Fruit fly (Drosophila melanogaster): ENCODE measurements around the gene RNaseX25.
A peak's percentile ranks its signal among the peaks of the same experiment; 100 is the strongest.

RNaseX25 gene

DNA sequence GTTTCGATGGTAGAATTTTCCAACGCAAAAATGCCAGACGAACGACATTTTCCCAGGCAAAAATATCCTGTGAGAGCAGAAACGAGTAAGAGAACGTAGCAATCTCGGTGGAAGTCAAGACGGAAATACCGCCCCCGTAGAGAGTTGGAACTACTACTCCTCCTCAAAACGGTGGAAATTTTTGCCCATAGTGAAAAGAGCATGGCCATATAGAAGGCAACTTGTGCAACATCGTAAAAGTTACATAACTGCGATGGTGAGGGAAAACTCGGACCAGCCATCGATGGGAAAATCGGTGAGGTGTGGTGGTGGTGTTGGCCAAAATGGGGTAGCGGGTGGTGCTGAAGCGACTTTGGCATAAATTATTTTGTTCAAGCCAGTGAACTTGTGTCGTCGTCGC lies 29.5 kb downstream of the RNaseX25 start:
- peak in 1 of 2 experiments; percentile 71 for TF ChIP-seq Pdp1 (GFP tag; optimal IDR thresholded peaks at IDR 0.05)
- peak; percentile 64 for TF ChIP-seq CG13894 (tag; optimal IDR thresholded peaks at IDR 0.05)
- no peak for TF ChIP-seq gt (GFP tag; IDR thresholded peaks at IDR 0.05)
- TF ChIP-seq CG2199 (GFP tag; IDR thresholded peaks at IDR 0.05), result peak; percentile 79; the same call in 2 of the 3 replicates
- TF ChIP-seq org-1 (GFP tag; optimal IDR thresholded peaks at IDR 0.05), result no peak
- TF ChIP-seq abd-A (tag; optimal IDR thresholded peaks at IDR 0.05), result peak; percentile 19

DNA sequence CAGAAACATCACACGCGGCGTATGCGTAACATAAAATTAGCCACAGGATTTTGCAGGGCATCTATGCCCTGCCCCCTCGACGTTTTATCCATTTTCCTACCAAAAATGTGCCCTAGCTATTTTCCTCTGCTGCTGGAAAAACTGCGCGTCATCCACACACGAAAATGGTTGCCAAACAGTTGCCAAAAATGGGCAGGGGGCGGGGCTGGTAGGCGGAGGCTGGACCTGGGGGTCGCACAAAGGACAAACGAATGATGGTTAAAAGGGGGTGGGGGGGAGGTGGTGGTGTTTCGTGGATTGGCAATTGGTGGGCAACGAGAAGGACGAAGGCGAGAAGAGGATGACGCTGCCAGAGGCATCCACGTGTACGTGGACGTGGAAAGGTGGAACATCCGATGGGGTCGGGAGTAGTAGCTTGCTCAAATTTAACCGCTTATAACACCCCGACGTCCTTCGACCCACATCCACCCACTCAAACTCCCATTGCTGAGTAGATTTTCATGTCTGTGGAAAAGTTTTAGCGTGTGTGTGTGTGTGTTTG lies 30.7 kb downstream of the RNaseX25 start:
- no peak for TF ChIP-seq pum (GFP tag; optimal IDR thresholded peaks at IDR 0.05)
- TF ChIP-seq CG12155 (GFP tag; optimal IDR thresholded peaks at IDR 0.05), result no peak
- TF ChIP-seq CG14441 (GFP tag; IDR thresholded peaks at IDR 0.05), result no peak
- no peak for TF ChIP-seq GATAe (GFP tag; conservative IDR thresholded peaks at IDR 0.05)
- TF ChIP-seq Fer1 (GFP tag; optimal IDR thresholded peaks at IDR 0.05), result no peak
- no peak for TF ChIP-seq Ets65A (GFP tag)
- TF ChIP-seq pros (GFP tag; optimal IDR thresholded peaks at IDR 0.05), result peak; percentile 6
- TF ChIP-seq CG14965 (GFP tag; optimal IDR thresholded peaks at IDR 0.05; ENCODE audit: borderline replicate concordance), result no peak
- TF ChIP-seq her (GFP tag; optimal IDR thresholded peaks at IDR 0.05), result no peak
- TF ChIP-seq Trl (optimal IDR thresholded peaks at IDR 0.05), result no peak
- no peak for TF ChIP-seq Trl (GFP tag; optimal IDR thresholded peaks at IDR 0.05)
- TF ChIP-seq CG9797 (GFP tag; optimal IDR thresholded peaks at IDR 0.05), result no peak
- TF ChIP-seq sob (GFP tag; IDR thresholded peaks at IDR 0.05), result 0 out of 2 replicates have a peak, but pooled peaks have one; percentile 5
- no peak for TF ChIP-seq Stat92E (GFP tag; optimal IDR thresholded peaks at IDR 0.05)
- no peak for TF ChIP-seq bab2 (GFP tag; optimal IDR thresholded peaks at IDR 0.05)
- TF ChIP-seq CG31441 (GFP tag; IDR thresholded peaks at IDR 0.05), result no peak
- peak; percentile 69 for TF ChIP-seq Nf-YC (tag; optimal IDR thresholded peaks at IDR 0.05)
- no peak for TF ChIP-seq tx (GFP tag; optimal IDR thresholded peaks at IDR 0.05)
- 0 out of 2 replicates have a peak, but pooled peaks have one; percentile 63 for TF ChIP-seq CG16779 (GFP tag; IDR thresholded peaks at IDR 0.05)
- 0 out of 2 replicates have a peak, but pooled peaks have one; percentile 38 for TF ChIP-seq Atf6 (GFP tag; IDR thresholded peaks at IDR 0.05)
- no peak for TF ChIP-seq D19A (tag; optimal IDR thresholded peaks at IDR 0.05)
- no peak for TF ChIP-seq CG2116 (GFP tag; optimal IDR thresholded peaks at IDR 0.05)
- no peak for TF ChIP-seq CG14667 (GFP tag; IDR thresholded peaks at IDR 0.05)
- TF ChIP-seq Hey (tag; optimal IDR thresholded peaks at IDR 0.05), result peak; percentile 22
- peak; percentile 69 for TF ChIP-seq CG13894 (tag; optimal IDR thresholded peaks at IDR 0.05)
- no peak for TF ChIP-seq usp (GFP tag; optimal IDR thresholded peaks at IDR 0.05)
- TF ChIP-seq pita (GFP tag; optimal IDR thresholded peaks at IDR 0.05), result no peak
- TF ChIP-seq CG8281 (tag; optimal IDR thresholded peaks at IDR 0.05), result no peak
- no peak for TF ChIP-seq CG32767 (GFP tag; IDR thresholded peaks at IDR 0.05)
- no peak for TF ChIP-seq trh (GFP tag; optimal IDR thresholded peaks at IDR 0.05)
- peak; percentile 41 for TF ChIP-seq CG10543 (GFP tag; optimal IDR thresholded peaks at IDR 0.05)
- TF ChIP-seq CG12942 (GFP tag; optimal IDR thresholded peaks at IDR 0.05), result no peak
- TF ChIP-seq crol (GFP tag; IDR thresholded peaks at IDR 0.05), result peak; percentile 75
- no peak for TF ChIP-seq Lhr (GFP tag; optimal IDR thresholded peaks at IDR 0.05)
- TF ChIP-seq CG1024 (GFP tag; IDR thresholded peaks at IDR 0.05), result no peak
- no peak for TF ChIP-seq croc (GFP tag; conservative IDR thresholded peaks at IDR 0.05)
- 0 out of 2 replicates have a peak, but pooled peaks have one; percentile 17 for TF ChIP-seq MBD-R2 (GFP tag; IDR thresholded peaks at IDR 0.05)
- TF ChIP-seq cg (GFP tag; optimal IDR thresholded peaks at IDR 0.05), result peak; percentile 4
- TF ChIP-seq CG6254 (GFP tag; optimal IDR thresholded peaks at IDR 0.05), result no peak
- TF ChIP-seq tll (GFP tag; optimal IDR thresholded peaks at IDR 0.05), result no peak
- no peak for TF ChIP-seq CG4730 (GFP tag; IDR thresholded peaks at IDR 0.05)
- 0 out of 3 replicates have a peak, but pooled peaks have one; percentile 31 for TF ChIP-seq CG6791 (GFP tag; IDR thresholded peaks at IDR 0.05; ENCODE audit: partially characterized antibody)
- peak; percentile 90 for TF ChIP-seq abd-A (tag; optimal IDR thresholded peaks at IDR 0.05)
- no peak for TF ChIP-seq CG17612 (GFP tag; IDR thresholded peaks at IDR 0.05)
- TF ChIP-seq gt (GFP tag; IDR thresholded peaks at IDR 0.05), result no peak

Data from whole organism, embryonic.